Worm (Caenorhabditis elegans) whole organism, L1 larva: ENCODE measurements around the gene seu-1.

Source experiments
- C04F5.9 ChIP-seq: sonication (generic microtip); optimal IDR thresholded peaks from 2 replicates; lab custom pipeline; 2016; ENCODE audit warnings: missing genetic modification characterization, missing compliant biosample characterization
- C34B4.2 ChIP-seq: sonication (generic microtip); optimal IDR thresholded peaks from 2 replicates; lab custom pipeline; 2017; ENCODE audit warnings: mild to moderate bottlenecking, missing genetic modification characterization, missing compliant biosample characterization
- F16B12.6 ChIP-seq: fragments of 150-350 bp; optimal IDR thresholded peaks from 2 replicates; lab custom pipeline; 2014; ENCODE audit warnings: missing biosample characterization, missing genetic modification characterization
- alr-1 ChIP-seq: fragments of 200-800 bp; sonication (Bioruptor generic); optimal IDR thresholded peaks from 2 replicates; lab custom pipeline; 2018; ENCODE audit warnings: borderline replicate concordance, mild to moderate bottlenecking, missing genetic modification characterization, missing compliant biosample characterization
- aly-2 ChIP-seq: fragments of 150-350 bp; optimal IDR thresholded peaks from 2 replicates; lab custom pipeline; 2014; ENCODE audit warnings: missing biosample characterization, missing genetic modification characterization
- blmp-1 ChIP-seq: fragments of 150-350 bp; optimal IDR thresholded peaks from 2 replicates; lab custom pipeline; 2014; ENCODE audit warnings: missing biosample characterization, missing genetic modification characterization
- ceh-88 ChIP-seq: fragments of 200-800 bp; sonication (Bioruptor generic); IDR thresholded peaks from 2 replicates; pipeline ENCODE4 v1.3.6; 2022; ENCODE audit warnings: missing genetic modification characterization, missing compliant biosample characterization
- ces-1 ChIP-seq: fragments of 150-350 bp; optimal IDR thresholded peaks from 2 replicates; lab custom pipeline; 2014; ENCODE audit warnings: missing biosample characterization, missing genetic modification reagents, missing genetic modification characterization
- efl-1 ChIP-seq, 4 experiments: fragments of 150-350 bp; optimal IDR thresholded peaks in 3 of 4; peaks in 1 of 4; 1 replicate in 1 of 4; 2 replicates in 3 of 4; lab custom pipeline; 2014; ENCODE audit warnings: missing biosample characterization in 2 of 4, missing genetic modification characterization in 2 of 4, missing genetic modification reagents in 2 of 4
- egl-13 ChIP-seq: sonication (generic microtip); optimal IDR thresholded peaks from 2 replicates; lab custom pipeline; 2016; ENCODE audit warnings: missing genotype, missing genetic modification reagents, missing genetic modification characterization, missing compliant biosample characterization
- egl-27 ChIP-seq, 2 experiments: fragments of 150-350 bp in 1 of 2; sonication (generic microtip); optimal IDR thresholded peaks; 3 replicates each; lab custom pipeline; 2017 to 2018; ENCODE audit warnings: missing biosample characterization in 2 of 2, missing genetic modification characterization in 2 of 2, missing genetic modification reagents in 2 of 2
- elt-2 ChIP-seq: sonication (generic microtip); optimal IDR thresholded peaks from 2 replicates; lab custom pipeline; 2016; ENCODE audit warnings: missing genetic modification characterization, mild to moderate bottlenecking, inconsistent platforms, missing compliant biosample characterization, missing genetic modification reagents
- ets-5 ChIP-seq: fragments of 200-800 bp; sonication (Bioruptor generic); IDR thresholded peaks from 2 replicates; pipeline ENCODE4 v1.3.6; 2022; ENCODE audit warnings: missing genetic modification characterization, missing compliant biosample characterization
- fkh-4 ChIP-seq: sonication (generic microtip); optimal IDR thresholded peaks from 2 replicates; lab custom pipeline; 2016; ENCODE audit warnings: missing compliant biosample characterization, missing genetic modification characterization, borderline replicate concordance
- fos-1 ChIP-seq: fragments of 150-350 bp; optimal IDR thresholded peaks from 2 replicates; lab custom pipeline; 2014; ENCODE audit warnings: missing biosample characterization, missing genetic modification characterization
- grh-1 ChIP-seq: fragments of 200-800 bp; sonication (Bioruptor generic); IDR thresholded peaks from 2 replicates; pipeline ENCODE4 v1.3.6; 2022; ENCODE audit warnings: missing genetic modification reagents, missing genetic modification characterization, missing compliant biosample characterization
- hlh-4 ChIP-seq: sonication (generic microtip); optimal IDR thresholded peaks from 2 replicates; lab custom pipeline; 2016; ENCODE audit warnings: mild to moderate bottlenecking, missing genetic modification characterization, missing compliant biosample characterization
- hpl-2 ChIP-seq: fragments of 150-350 bp; optimal IDR thresholded peaks from 2 replicates; lab custom pipeline; 2014; ENCODE audit warnings: missing biosample characterization, missing genetic modification reagents, missing genetic modification characterization
- irx-1 ChIP-seq: sonication (generic microtip); optimal IDR thresholded peaks from 2 replicates; lab custom pipeline; 2016; ENCODE audit warnings: missing genetic modification characterization, missing compliant biosample characterization
- jun-1 ChIP-seq: fragments of 150-350 bp; optimal IDR thresholded peaks from 2 replicates; lab custom pipeline; 2014; ENCODE audit warnings: missing biosample characterization, missing genetic modification reagents, missing genetic modification characterization
- lin-13 ChIP-seq: fragments of 150-350 bp; optimal IDR thresholded peaks from 2 replicates; lab custom pipeline; 2014; ENCODE audit warnings: missing biosample characterization, missing genetic modification reagents, missing genetic modification characterization
- lin-14 ChIP-seq: fragments of 200-800 bp; sonication (Bioruptor generic); optimal IDR thresholded peaks from 2 replicates; lab custom pipeline; 2018; ENCODE audit warnings: mild to moderate bottlenecking, missing genetic modification characterization, moderate library complexity, missing compliant biosample characterization
- lin-35 ChIP-seq, 2 experiments: fragments of 150-350 bp; optimal IDR thresholded peaks; 2 replicates each; lab custom pipeline; 2014; ENCODE audit warnings: missing biosample characterization in 2 of 2, missing genetic modification characterization in 2 of 2, missing genetic modification reagents in 2 of 2
- mab-9 ChIP-seq: fragments of 200-800 bp; sonication (Bioruptor generic); IDR thresholded peaks from 2 replicates; pipeline ENCODE4 v1.3.6; 2022; ENCODE audit warnings: missing genetic modification reagents, missing genetic modification characterization, missing compliant biosample characterization
- mdl-1 ChIP-seq, 2 experiments: fragments of 150-350 bp; optimal IDR thresholded peaks; 2 replicates each; lab custom pipeline; 2014 to 2017; ENCODE audit warnings: missing biosample characterization in 2 of 2, missing genetic modification characterization in 2 of 2, inconsistent platforms in 1 of 2
- mep-1 ChIP-seq: fragments of 150-350 bp; optimal IDR thresholded peaks from 2 replicates; lab custom pipeline; 2014; ENCODE audit warnings: missing biosample characterization, missing genetic modification characterization
- nhr-12 ChIP-seq: sonication (generic microtip); optimal IDR thresholded peaks from 2 replicates; lab custom pipeline; 2017; ENCODE audit warnings: missing biosample characterization, missing genetic modification characterization
- nhr-19 ChIP-seq: fragments of 200-800 bp; sonication (Bioruptor generic); conservative IDR thresholded peaks from 2 replicates; pipeline ENCODE4 v1.3.6; 2022; ENCODE audit warnings: missing genetic modification characterization, missing compliant biosample characterization
- nhr-237 ChIP-seq: fragments of 150-350 bp; optimal IDR thresholded peaks from 2 replicates; lab custom pipeline; 2014; ENCODE audit warnings: missing biosample characterization, missing genetic modification characterization
- nhr-28 ChIP-seq: fragments of 150-350 bp; optimal IDR thresholded peaks from 2 replicates; lab custom pipeline; 2014; ENCODE audit warnings: missing biosample characterization, missing genetic modification characterization
- nhr-47 ChIP-seq: sonication (generic microtip); optimal IDR thresholded peaks from 2 replicates; lab custom pipeline; 2016; ENCODE audit warnings: mild to moderate bottlenecking, missing genetic modification characterization, moderate library complexity, missing compliant biosample characterization
- nhr-71 ChIP-seq: sonication (generic microtip); optimal IDR thresholded peaks from 2 replicates; lab custom pipeline; 2016; ENCODE audit warnings: mild to moderate bottlenecking, missing genetic modification characterization, moderate library complexity, missing compliant biosample characterization
- nhr-77 ChIP-seq: fragments of 150-350 bp; optimal IDR thresholded peaks from 2 replicates; lab custom pipeline; 2014; ENCODE audit warnings: missing biosample characterization, missing genetic modification characterization
- nhr-84 ChIP-seq: sonication (generic microtip); optimal IDR thresholded peaks from 2 replicates; lab custom pipeline; 2017; ENCODE audit warnings: missing biosample characterization, missing genetic modification characterization
- nhr-85 ChIP-seq: sonication (generic microtip); peaks from one replicate; lab custom pipeline; 2016; ENCODE audit warnings: missing genetic modification characterization, inconsistent platforms, missing compliant biosample characterization
- skn-1 ChIP-seq: fragments of 150-350 bp; optimal IDR thresholded peaks from 2 replicates; lab custom pipeline; 2014; ENCODE audit warnings: missing biosample characterization, missing genetic modification characterization
- snpc-4 ChIP-seq: fragments of 150-350 bp; optimal IDR thresholded peaks from 2 replicates; lab custom pipeline; 2014; ENCODE audit warnings: missing biosample characterization, missing genetic modification characterization
- sup-37 ChIP-seq: fragments of 200-800 bp; sonication (Bioruptor generic); optimal IDR thresholded peaks from 2 replicates; lab custom pipeline; 2018; ENCODE audit warnings: mild to moderate bottlenecking, missing genetic modification characterization, missing compliant biosample characterization
- swsn-7 ChIP-seq: sonication (generic microtip); optimal IDR thresholded peaks from 2 replicates; lab custom pipeline; 2016; ENCODE audit warnings: missing genetic modification characterization, missing compliant biosample characterization
- tlp-1 ChIP-seq: fragments of 150-350 bp; optimal IDR thresholded peaks from 2 replicates; lab custom pipeline; 2014; ENCODE audit warnings: missing biosample characterization, missing genetic modification characterization
- unc-130 ChIP-seq: fragments of 150-350 bp; optimal IDR thresholded peaks from 2 replicates; lab custom pipeline; 2017; ENCODE audit warnings: missing biosample characterization, missing genetic modification characterization, inconsistent platforms
- unc-30 ChIP-seq: sonication (generic microtip); optimal IDR thresholded peaks from 2 replicates; lab custom pipeline; 2017; ENCODE audit warnings: missing biosample characterization, missing genetic modification characterization
- unc-62 ChIP-seq: fragments of 150-350 bp; optimal IDR thresholded peaks from 2 replicates; lab custom pipeline; 2014; ENCODE audit warnings: missing biosample characterization, missing genetic modification reagents, missing genetic modification characterization
- unc-98 ChIP-seq: fragments of 200-800 bp; sonication (Bioruptor generic); IDR thresholded peaks from 2 replicates; pipeline ENCODE4 v1.3.6; 2022; ENCODE audit warnings: missing genetic modification characterization, missing compliant biosample characterization
- xbp-1 ChIP-seq: sonication (generic microtip); optimal IDR thresholded peaks from 2 replicates; lab custom pipeline; 2016; ENCODE audit warnings: missing genetic modification characterization, missing compliant biosample characterization
- ztf-11 ChIP-seq, 2 experiments: sonication (generic microtip); optimal IDR thresholded peaks; 2 replicates each; lab custom pipeline; 2016 to 2017; ENCODE audit warnings: missing genetic modification characterization in 2 of 2, missing biosample characterization in 1 of 2, missing compliant biosample characterization in 1 of 2

Gene seu-1

ce11 chrIV:6328198-6328597, 1.2 kb upstream of the seu-1 start:
- TF ChIP-seq lin-14 (GFP tag; lab: Kevin White, UChicago) (no peak), nhr-12 (tag; lab: Kevin White, UChicago) (no peak), unc-62 (GFP tag; lab: Kevin White, UChicago) (no peak), grh-1 (GFP tag; lab: Robert Waterston, UW) (no peak), blmp-1 (no peak), nhr-237 (no peak), nhr-47 (tag; lab: Kevin White, UChicago) (no peak), elt-2 (tag; lab: Kevin White, UChicago) (no peak), ztf-11 (tag; optimal IDR thresholded peaks at IDR 0.05; lab: Kevin White, UChicago) (no peak), nhr-77 (tag; lab: Kevin White, UChicago) (no peak), ces-1 (GFP tag; lab: Kevin White, UChicago) (no peak)

DNA sequence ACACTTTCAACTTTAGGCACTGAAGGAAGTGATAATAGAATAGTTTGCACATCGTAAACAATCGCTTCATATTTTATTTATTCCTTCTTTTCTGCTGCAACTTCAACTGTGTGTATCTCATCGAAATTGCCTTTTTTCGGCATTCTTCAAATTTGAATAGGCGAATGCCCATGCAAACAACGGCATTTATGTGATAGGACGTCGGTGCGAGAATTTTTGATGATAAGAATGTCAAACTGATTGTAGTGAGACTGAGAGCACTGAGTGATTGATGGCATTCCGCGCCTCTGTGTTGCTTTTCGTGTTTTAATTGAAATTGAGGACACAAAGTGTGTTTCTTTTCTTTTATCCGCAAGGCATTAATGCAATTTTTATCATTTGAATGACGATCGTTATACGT, 1.4 kb downstream of the seu-1 start:
- no peak for TF ChIP-seq nhr-84 (tag; lab: Kevin White, UChicago)
- no peak for TF ChIP-seq skn-1
- TF ChIP-seq unc-30 = no peak
- TF ChIP-seq unc-98 (GFP tag; lab: Robert Waterston, UW) = no peak
- TF ChIP-seq elt-2 (tag; lab: Kevin White, UChicago) = peak; percentile 12
- TF ChIP-seq lin-14 (GFP tag; lab: Kevin White, UChicago) = peak; percentile 26

- TF ChIP-seq hpl-2 (GFP tag; lab: Kevin White, UChicago) = no peak
- TF ChIP-seq unc-62 (GFP tag; lab: Kevin White, UChicago) = no peak
- no peak for TF ChIP-seq nhr-85 (tag; lab: Kevin White, UChicago)
- TF ChIP-seq unc-130 = no peak
- no peak for TF ChIP-seq tlp-1 (tag; lab: Kevin White, UChicago)
- no peak for TF ChIP-seq C04F5.9 (tag; lab: Kevin White, UChicago)
- TF ChIP-seq nhr-19 = 0 out of 2 replicates have a peak, but pooled peaks have one; percentile 5
- TF ChIP-seq hlh-4 (tag; lab: Kevin White, UChicago) = no peak
These were observed 4.5 kb downstream of the seu-1 start, which contains the start of gene blos-2 for ce11 chrIV:6333915-6334314. TSS of gene blos-2 (plus strand) at chrIV:6334215.

- TF ChIP-seq mdl-1 (tag; optimal IDR thresholded peaks at IDR 0.05; lab: Kevin White, UChicago) (peak in 1 of 2 experiments; percentile 9), nhr-77 (tag; lab: Kevin White, UChicago) (no peak), fos-1 (tag; lab: Kevin White, UChicago) (no peak), lin-14 (GFP tag; lab: Kevin White, UChicago) (peak; percentile 56), blmp-1 (peak; percentile 31), nhr-71 (no peak), swsn-7 (no peak), fkh-4 (tag; lab: Kevin White, UChicago) (no peak), nhr-12 (tag; lab: Kevin White, UChicago) (no peak), unc-130 (no peak), C34B4.2 (tag; lab: Kevin White, UChicago) (no peak), mep-1 (peak; percentile 14), snpc-4 (tag; lab: Kevin White, UChicago) (no peak), unc-30 (no peak), alr-1 (no peak)
These were observed 6.5 kb downstream of the seu-1 start, which contains the start of gene mif-4 for ce11 chrIV:6335908-6336307. TSS of gene mif-4 (minus strand) at chrIV:6335994.

- TF ChIP-seq nhr-85 (tag; lab: Kevin White, UChicago) (peak; percentile 100), mab-9 (GFP tag; lab: Robert Waterston, UW) (peak; percentile 88), nhr-28 (tag; lab: Kevin White, UChicago) (no peak), lin-13 (GFP tag; lab: Kevin White, UChicago) (peak; percentile 87), lin-14 (GFP tag; lab: Kevin White, UChicago) (peak; percentile 99), lin-35 (GFP tag; optimal IDR thresholded peaks at IDR 0.05; lab: Kevin White, UChicago) (peak; percentile 73 to 93), egl-13 (tag; lab: Kevin White, UChicago) (peak; percentile 88), F16B12.6 (tag; lab: Kevin White, UChicago) (peak; percentile 41), irx-1 (tag; lab: Kevin White, UChicago) (peak; percentile 94), aly-2 (tag; lab: Kevin White, UChicago) (no peak), jun-1 (peak; percentile 90), ets-5 (no peak), sup-37 (GFP tag; lab: Kevin White, UChicago) (peak; percentile 90), efl-1 (optimal IDR thresholded peaks at IDR 0.05; lab: Kevin White, UChicago) (peak; percentile 85 to 89), efl-1 (GFP tag; optimal IDR thresholded peaks at IDR 0.05 in 1 of 2; lab: Kevin White, UChicago) (peak; percentile 72 to 97), xbp-1 (tag; lab: Kevin White, UChicago) (peak; percentile 97), ztf-11 (tag; optimal IDR thresholded peaks at IDR 0.05; lab: Kevin White, UChicago) (peak in 1 of 2 experiments; percentile 95), fos-1 (tag; lab: Kevin White, UChicago) (peak; percentile 46), ceh-88 (GFP tag; lab: Robert Waterston, UW) (peak; percentile 85), egl-27 (tag; optimal IDR thresholded peaks at IDR 0.05; lab: Kevin White, UChicago) (peak; percentile 40 to 58)
These were observed 7.3 kb downstream of the seu-1 start for ce11 chrIV:6336748-6337147.
